Fruit fly (Drosophila melanogaster) whole organism, prepupa: Measurements from ENCODE around the gene Prosbeta2.

Source experiments
- CG10631 ChIP-seq: fragments of 200-800 bp; sonication (Bioruptor generic); optimal IDR thresholded peaks from 2 replicates; lab custom pipeline; 2016; ENCODE audit warnings: missing biosample characterization, missing genetic modification characterization
- CG10669 ChIP-seq: fragments of 200-800 bp; sonication (Bioruptor generic); optimal IDR thresholded peaks from 3 replicates; lab custom pipeline; 2018; ENCODE audit warnings: missing biosample characterization, mild to moderate bottlenecking, missing genetic modification characterization, moderate library complexity
- CG11294 ChIP-seq: fragments of 200-800 bp; sonication (Bioruptor generic); IDR thresholded peaks from 2 replicates; pipeline ENCODE4 v1.3.6; 2022; ENCODE audit warnings: missing biosample characterization, missing genetic modification characterization
- CG11762 ChIP-seq: fragments of 200-800 bp; sonication (Bioruptor generic); optimal IDR thresholded peaks from 3 replicates; lab custom pipeline; 2016; ENCODE audit warnings: missing biosample characterization, missing genetic modification characterization; ENCODE audit not compliant: insufficient read depth
- CG11902 ChIP-seq: fragments of 200-800 bp; sonication (Bioruptor generic); optimal IDR thresholded peaks from 3 replicates; lab custom pipeline; 2016; ENCODE audit warnings: missing biosample characterization, missing genetic modification characterization
- CG1621 ChIP-seq: fragments of 200-800 bp; sonication (Bioruptor generic); optimal IDR thresholded peaks from 3 replicates; lab custom pipeline; 2018; ENCODE audit warnings: missing biosample characterization, mild to moderate bottlenecking, missing genetic modification characterization
- CG16779 ChIP-seq: fragments of 200-800 bp; sonication (Bioruptor generic); optimal IDR thresholded peaks from 3 replicates; lab custom pipeline; 2017; ENCODE audit warnings: missing biosample characterization, mild to moderate bottlenecking, missing genetic modification characterization
- CG31627 ChIP-seq: fragments of 200-800 bp; sonication (Bioruptor generic); optimal IDR thresholded peaks from 3 replicates; lab custom pipeline; 2016; ENCODE audit warnings: missing biosample characterization, missing genetic modification characterization
- CG32006 ChIP-seq: fragments of 200-800 bp; sonication (Bioruptor generic); optimal IDR thresholded peaks from 3 replicates; lab custom pipeline; 2017; ENCODE audit warnings: missing biosample characterization, mild to moderate bottlenecking, missing genetic modification characterization
- CG34406 ChIP-seq: fragments of 200-800 bp; sonication (Bioruptor generic); optimal IDR thresholded peaks from 3 replicates; lab custom pipeline; 2016; ENCODE audit warnings: missing biosample characterization, missing genetic modification characterization
- CG4318 ChIP-seq: fragments of 200-800 bp; sonication (Bioruptor generic); optimal IDR thresholded peaks from 3 replicates; lab custom pipeline; 2017; ENCODE audit warnings: missing biosample characterization, mild to moderate bottlenecking, missing genetic modification characterization
- CG6163 ChIP-seq: fragments of 200-800 bp; sonication (Bioruptor generic); IDR thresholded peaks from 3 replicates; pipeline ENCODE4 v1.3.6; 2022; ENCODE audit warnings: missing biosample characterization, missing genetic modification characterization
- CG6276 ChIP-seq: fragments of 200-800 bp; sonication (Bioruptor generic); optimal IDR thresholded peaks from 2 replicates; lab custom pipeline; 2017; ENCODE audit warnings: missing biosample characterization, mild to moderate bottlenecking, missing genetic modification characterization
- CG6792 ChIP-seq: fragments of 200-800 bp; sonication (Bioruptor generic); optimal IDR thresholded peaks from 3 replicates; lab custom pipeline; 2016; ENCODE audit warnings: missing biosample characterization, missing genetic modification characterization
- CG6808 ChIP-seq: fragments of 200-800 bp; sonication (Bioruptor generic); optimal IDR thresholded peaks from 3 replicates; lab custom pipeline; 2017; ENCODE audit warnings: missing biosample characterization, missing genetic modification characterization, mild to moderate bottlenecking, moderate library complexity, missing genetic modification reagents
- CG6854 ChIP-seq: fragments of 200-800 bp; sonication (Bioruptor generic); optimal IDR thresholded peaks from 2 replicates; lab custom pipeline; 2017; ENCODE audit warnings: missing biosample characterization, mild to moderate bottlenecking, missing genetic modification characterization
- CG7368 ChIP-seq: fragments of 200-800 bp; sonication (Bioruptor generic); optimal IDR thresholded peaks from 3 replicates; lab custom pipeline; 2016; ENCODE audit warnings: missing biosample characterization, missing genetic modification characterization
- CG8119 ChIP-seq: fragments of 200-800 bp; sonication (Bioruptor generic); IDR thresholded peaks from 3 replicates; pipeline ENCODE4 v1.3.6; 2022; ENCODE audit warnings: missing biosample characterization, missing genetic modification characterization
- CG8319 ChIP-seq: fragments of 200-800 bp; sonication (Bioruptor generic); optimal IDR thresholded peaks from 3 replicates; lab custom pipeline; 2016; ENCODE audit warnings: missing biosample characterization, missing genetic modification characterization
- CG8632 ChIP-seq: fragments of 200-800 bp; sonication (Bioruptor generic); optimal IDR thresholded peaks from 3 replicates; lab custom pipeline; 2016; ENCODE audit warnings: missing biosample characterization, missing genetic modification characterization
- CG9139 ChIP-seq: fragments of 200-800 bp; sonication (Bioruptor generic); optimal IDR thresholded peaks from 3 replicates; lab custom pipeline; 2017; ENCODE audit warnings: missing biosample characterization, mild to moderate bottlenecking, missing genetic modification characterization
- Eip75B ChIP-seq: fragments of 200-800 bp; sonication (Bioruptor generic); optimal IDR thresholded peaks from 3 replicates; lab custom pipeline; 2016; ENCODE audit warnings: missing biosample characterization, missing genetic modification characterization
- Eip78C ChIP-seq: fragments of 200-800 bp; sonication (Bioruptor generic); peaks from one replicate; lab custom pipeline; 2016; ENCODE audit warnings: missing biosample characterization, missing genetic modification characterization
- Eip93F ChIP-seq: fragments of 200-800 bp; sonication (Bioruptor generic); optimal IDR thresholded peaks from 2 replicates; lab custom pipeline; 2016; ENCODE audit warnings: missing biosample characterization, mild to moderate bottlenecking, missing genetic modification characterization
- Ets96B ChIP-seq: fragments of 200-800 bp; optimal IDR thresholded peaks from 2 replicates; lab custom pipeline; 2019; ENCODE audit warnings: missing biosample characterization, mild to moderate bottlenecking, missing genetic modification characterization, moderate library complexity
- Gug ChIP-seq: fragments of 200-800 bp; sonication (Bioruptor generic); IDR thresholded peaks from 2 replicates; pipeline ENCODE4 v1.3.6; 2022; ENCODE audit warnings: missing biosample characterization, missing genetic modification characterization
- Hr39 ChIP-seq: fragments of 200-800 bp; sonication (Bioruptor generic); optimal IDR thresholded peaks from 2 replicates; lab custom pipeline; 2016; ENCODE audit warnings: missing biosample characterization, missing genetic modification characterization
- Lpt ChIP-seq: fragments of 200-800 bp; sonication (Bioruptor generic); optimal IDR thresholded peaks from 3 replicates; lab custom pipeline; 2016; ENCODE audit warnings: missing biosample characterization, missing genetic modification characterization
- OdsH ChIP-seq: fragments of 200-800 bp; sonication (Bioruptor generic); optimal IDR thresholded peaks from 3 replicates; lab custom pipeline; 2016; ENCODE audit warnings: missing biosample characterization, missing genetic modification characterization
- Smox ChIP-seq: fragments of 200-800 bp; sonication (Bioruptor generic); optimal IDR thresholded peaks from 3 replicates; lab custom pipeline; 2016; ENCODE audit warnings: missing biosample characterization, missing genetic modification characterization
- Sox102F ChIP-seq: fragments of 200-800 bp; sonication (Bioruptor generic); optimal IDR thresholded peaks from 2 replicates; lab custom pipeline; 2016; ENCODE audit warnings: missing biosample characterization, mild to moderate bottlenecking, missing genetic modification characterization
- Sox14 ChIP-seq: fragments of 200-800 bp; sonication (Bioruptor generic); optimal IDR thresholded peaks from 3 replicates; lab custom pipeline; 2016; ENCODE audit warnings: missing biosample characterization, missing genetic modification characterization
- Sox15 ChIP-seq: fragments of 200-800 bp; sonication (Bioruptor generic); optimal IDR thresholded peaks from 3 replicates; lab custom pipeline; 2016; ENCODE audit warnings: missing biosample characterization, missing genetic modification characterization
- achi ChIP-seq: fragments of 200-800 bp; sonication (Bioruptor generic); optimal IDR thresholded peaks from 3 replicates; lab custom pipeline; 2016; ENCODE audit warnings: missing biosample characterization, missing genetic modification characterization
- cyc ChIP-seq: fragments of 200-800 bp; sonication (Bioruptor generic); optimal IDR thresholded peaks from 3 replicates; lab custom pipeline; 2016; ENCODE audit warnings: missing biosample characterization, missing genetic modification characterization
- eg ChIP-seq: fragments of 200-800 bp; sonication (Bioruptor generic); IDR thresholded peaks from 3 replicates; pipeline ENCODE4 v1.3.6; 2022; ENCODE audit warnings: missing biosample characterization, missing genetic modification characterization
- fd59A ChIP-seq: fragments of 200-800 bp; sonication (Bioruptor generic); optimal IDR thresholded peaks from 2 replicates; lab custom pipeline; 2017; ENCODE audit warnings: missing biosample characterization, mild to moderate bottlenecking, missing genetic modification characterization, missing genetic modification reagents
- fd85E ChIP-seq: fragments of 200-800 bp; sonication (Bioruptor generic); optimal IDR thresholded peaks from 3 replicates; lab custom pipeline; 2016; ENCODE audit warnings: missing biosample characterization, missing genetic modification characterization
- fkh ChIP-seq: fragments of 200-800 bp; sonication (Bioruptor generic); optimal IDR thresholded peaks from 3 replicates; lab custom pipeline; 2017; ENCODE audit warnings: missing biosample characterization, mild to moderate bottlenecking, missing genetic modification characterization, moderate library complexity
- lz ChIP-seq: fragments of 200-800 bp; sonication (Bioruptor generic); optimal IDR thresholded peaks from 3 replicates; lab custom pipeline; 2016; ENCODE audit warnings: missing biosample characterization, missing genetic modification characterization
- net ChIP-seq: fragments of 200-800 bp; sonication (Bioruptor generic); optimal IDR thresholded peaks from 3 replicates; lab custom pipeline; 2016; ENCODE audit warnings: missing biosample characterization, missing genetic modification characterization
- pdm3 ChIP-seq: fragments of 200-800 bp; sonication (Bioruptor generic); optimal IDR thresholded peaks from 3 replicates; lab custom pipeline; 2016; ENCODE audit warnings: missing biosample characterization, missing genetic modification characterization
- salr ChIP-seq, 2 experiments: fragments of 200-800 bp; sonication (Bioruptor generic); optimal IDR thresholded peaks; 3 replicates each; lab custom pipeline; 2016 to 2018; ENCODE audit warnings: missing biosample characterization in 2 of 2, missing genetic modification characterization in 2 of 2, mild to moderate bottlenecking in 1 of 2
- spab ChIP-seq: fragments of 200-800 bp; sonication (Bioruptor generic); optimal IDR thresholded peaks from 2 replicates; lab custom pipeline; 2017; ENCODE audit warnings: missing biosample characterization, mild to moderate bottlenecking, missing genetic modification characterization, missing genetic modification reagents
- ss ChIP-seq, 2 experiments: fragments of 200-800 bp; sonication (Bioruptor generic); optimal IDR thresholded peaks; 2 replicates in 1 of 2; 3 replicates in 1 of 2; lab custom pipeline; 2017 to 2018; ENCODE audit warnings: mild to moderate bottlenecking in 2 of 2, missing biosample characterization in 2 of 2, missing genetic modification characterization in 2 of 2, moderate library complexity in 1 of 2
- svp ChIP-seq: fragments of 200-800 bp; sonication (Bioruptor generic); peaks from one replicate; lab custom pipeline; 2016; ENCODE audit warnings: missing biosample characterization, missing genetic modification characterization
- topi ChIP-seq: fragments of 200-800 bp; sonication (Bioruptor generic); optimal IDR thresholded peaks from 3 replicates; lab custom pipeline; 2016; ENCODE audit warnings: missing biosample characterization, missing genetic modification characterization
- vri ChIP-seq: fragments of 200-800 bp; sonication (Bioruptor generic); optimal IDR thresholded peaks from 3 replicates; lab custom pipeline; 2016; ENCODE audit warnings: missing biosample characterization, mild to moderate bottlenecking, missing genetic modification characterization

Gene Prosbeta2

DNA sequence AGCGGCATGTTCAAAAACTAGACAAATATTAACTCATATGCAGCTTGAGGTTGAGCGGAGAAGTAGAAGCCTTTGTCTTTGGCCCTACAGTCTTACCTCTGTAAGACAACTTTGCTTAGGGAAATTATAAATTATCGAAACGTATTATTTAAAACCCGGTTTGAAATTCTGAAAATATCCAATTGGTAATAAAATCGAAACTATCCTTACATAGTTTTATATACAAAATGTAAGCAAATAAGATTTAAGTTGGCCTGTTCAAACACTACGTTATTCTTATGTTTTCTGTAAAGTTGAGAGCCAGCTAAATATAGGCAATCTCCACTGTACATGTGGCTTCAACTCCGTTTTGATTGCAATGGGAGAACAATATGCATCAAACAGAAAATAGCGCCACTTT is 13.5 kb downstream of the Prosbeta2 start (continued):
- TF ChIP-seq Sox14 (GFP tag; lab: Kevin White, UChicago) (peak; percentile 40), CG11902 (no peak), CG8632 (peak; percentile 35), CG16779 (tag; lab: Kevin White, UChicago) (peak; percentile 8), CG8319 (no peak), spab (peak; percentile 24), Gug (GFP tag; lab: Robert Waterston, UW) (no peak), fd59A (GFP tag; lab: Kevin White, UChicago) (peak; percentile 21)

DNA sequence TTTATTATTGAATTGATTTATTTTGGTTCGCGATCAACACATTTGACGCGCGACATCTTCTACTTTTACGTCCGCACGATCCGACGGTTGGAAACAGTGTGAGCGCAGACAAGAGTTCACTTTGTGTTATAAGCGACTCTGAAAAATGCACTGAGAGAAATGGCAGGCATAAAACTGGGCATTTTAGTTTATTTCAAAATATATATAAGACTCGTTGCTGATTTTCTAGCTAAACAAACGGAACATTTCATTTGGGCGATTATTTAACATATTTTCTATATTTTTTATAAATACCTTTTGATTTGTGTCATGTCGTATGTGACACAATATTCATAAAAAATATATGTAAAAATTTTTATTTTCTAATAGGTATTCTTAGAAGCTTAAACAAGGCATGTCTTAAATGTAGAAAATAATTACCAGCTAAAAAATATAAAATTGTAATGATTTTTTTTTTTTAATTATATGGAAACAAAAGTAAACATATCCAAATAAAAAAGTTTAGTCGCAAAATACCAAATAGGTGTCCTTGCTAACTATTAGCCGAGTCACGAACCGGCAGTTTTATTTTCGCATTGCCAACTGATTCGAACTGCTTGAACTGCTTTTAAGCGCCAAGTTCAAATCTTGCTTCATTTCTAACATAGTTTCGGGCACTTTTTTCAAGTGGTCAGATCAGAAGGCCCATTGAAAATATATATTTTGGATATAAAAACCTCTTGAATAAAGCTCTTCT is 14.4 kb downstream of the Prosbeta2 start, which contains the start of gene Reck:
Gene Reck (minus strand): TSS at position 106 of the 736 bp plus-strand sequence.
- TF ChIP-seq Sox15, result peak; percentile 49
- TF ChIP-seq CG9139 (GFP tag; lab: Kevin White, UChicago), result peak; percentile 78
- peak; percentile 85 for TF ChIP-seq pdm3 (GFP tag; lab: Kevin White, UChicago)
- peak; percentile 85 for TF ChIP-seq CG7368 (GFP tag; lab: Kevin White, UChicago)
- peak; percentile 57 for TF ChIP-seq Hr39 (GFP tag; lab: Kevin White, UChicago)
- peak; percentile 62 for TF ChIP-seq CG8319
- TF ChIP-seq Eip75B (GFP tag; lab: Kevin White, UChicago), result peak; percentile 85
- TF ChIP-seq Sox14 (GFP tag; lab: Kevin White, UChicago), result peak; percentile 79
- TF ChIP-seq CG10669 (GFP tag; lab: Kevin White, UChicago), result peak; percentile 87
- peak; percentile 97 for TF ChIP-seq eg (GFP tag; lab: Robert Waterston, UW)
- TF ChIP-seq svp, result peak; percentile 92
- peak; percentile 92 for TF ChIP-seq CG6276 (GFP tag; lab: Kevin White, UChicago)
- peak; percentile 58 for TF ChIP-seq fd85E (GFP tag; lab: Kevin White, UChicago)
- peak; percentile 78 for TF ChIP-seq CG1621 (tag; lab: Kevin White, UChicago)
- TF ChIP-seq OdsH (GFP tag; lab: Kevin White, UChicago), result peak; percentile 93
- TF ChIP-seq CG6163, result peak; percentile 95
- peak; percentile 82 for TF ChIP-seq CG6808 (GFP tag; lab: Kevin White, UChicago)
- peak; percentile 67 to 82 for TF ChIP-seq salr (GFP tag; optimal IDR thresholded peaks at IDR 0.05; lab: Kevin White, UChicago)
- peak; percentile 93 for TF ChIP-seq net
- no peak for TF ChIP-seq CG6854 (GFP tag; lab: Kevin White, UChicago)
- TF ChIP-seq CG34406 (GFP tag; lab: Kevin White, UChicago), result peak; percentile 83
- peak; percentile 61 for TF ChIP-seq Eip93F (GFP tag; lab: Kevin White, UChicago)
- peak; percentile 85 for TF ChIP-seq CG16779 (tag; lab: Kevin White, UChicago)
- TF ChIP-seq CG10631 (GFP tag; lab: Kevin White, UChicago), result peak; percentile 88
- TF ChIP-seq achi (GFP tag; lab: Kevin White, UChicago), result peak; percentile 91
- peak; percentile 3 for TF ChIP-seq fkh (GFP tag; lab: Kevin White, UChicago)
- peak; percentile 76 for TF ChIP-seq vri (GFP tag; lab: Kevin White, UChicago)
- peak; percentile 83 for TF ChIP-seq CG8632
- TF ChIP-seq CG32006 (GFP tag; lab: Kevin White, UChicago), result peak; percentile 85
- TF ChIP-seq Sox102F, result peak; percentile 81
- peak; percentile 85 for TF ChIP-seq topi (GFP tag; lab: Kevin White, UChicago)
- peak; percentile 74 for TF ChIP-seq CG11294 (GFP tag; lab: Robert Waterston, UW)
- TF ChIP-seq CG11762 (GFP tag; lab: Kevin White, UChicago), result peak; percentile 84
- peak; percentile 41 for TF ChIP-seq CG11902
- peak; percentile 74 for TF ChIP-seq CG6792 (GFP tag; lab: Kevin White, UChicago)
- TF ChIP-seq Ets96B (tag; lab: Kevin White, UChicago), result peak; percentile 85
- peak; percentile 68 for TF ChIP-seq cyc
- peak; percentile 79 for TF ChIP-seq Smox (GFP tag; lab: Kevin White, UChicago)
- peak; percentile 96 for TF ChIP-seq CG8119 (GFP tag; lab: Robert Waterston, UW)
- TF ChIP-seq CG4318 (GFP tag; lab: Kevin White, UChicago), result peak; percentile 77
- TF ChIP-seq lz, result peak; percentile 55
- peak; percentile 89 for TF ChIP-seq Lpt
- TF ChIP-seq CG31627 (GFP tag; lab: Kevin White, UChicago), result peak; percentile 61
- peak; percentile 82 to 83 for TF ChIP-seq ss (GFP tag; optimal IDR thresholded peaks at IDR 0.05; lab: Kevin White, UChicago)
- peak; percentile 80 for TF ChIP-seq spab
- peak; percentile 98 for TF ChIP-seq Eip78C (GFP tag; lab: Kevin White, UChicago)
